Worm (Caenorhabditis elegans): ENCODE measurements around the gene srab-13.

DNA sequence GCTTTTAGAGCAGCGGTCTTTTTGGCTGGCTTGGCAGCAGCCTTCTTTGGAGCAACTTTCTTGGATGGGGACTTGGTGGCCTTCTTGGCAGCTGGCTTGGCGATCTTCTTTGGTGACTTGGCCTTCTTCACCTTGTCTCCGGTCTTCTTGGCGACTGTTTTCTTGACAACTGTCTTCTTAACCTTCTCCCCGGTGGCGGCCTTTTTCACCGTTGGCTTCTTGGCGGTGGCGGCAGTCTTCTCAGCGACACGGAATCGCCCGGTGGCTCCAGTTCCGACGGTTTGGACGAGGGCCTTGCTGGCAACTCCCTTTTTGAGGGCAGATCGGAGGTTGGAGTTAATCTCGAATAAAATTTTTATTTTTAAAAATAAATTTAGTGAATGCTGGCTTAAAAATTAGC is 3.0 kb upstream of the srab-13 start:
- no peak for TF ChIP-seq ama-1 (optimal IDR thresholded peaks at IDR 0.05)
- TF ChIP-seq hmbx-1 (tag; optimal IDR thresholded peaks at IDR 0.05): no peak
- no peak for TF ChIP-seq hnd-1 (tag; optimal IDR thresholded peaks at IDR 0.05)
- no peak for TF ChIP-seq F13C5.2 (tag; optimal IDR thresholded peaks at IDR 0.05)
- TF ChIP-seq flt-1 (GFP tag; IDR thresholded peaks at IDR 0.05): no peak
- no peak for TF ChIP-seq ets-7 (tag; optimal IDR thresholded peaks at IDR 0.05)
- no peak for TF ChIP-seq tbx-37 (GFP tag; conservative IDR thresholded peaks at IDR 0.05)
- TF ChIP-seq scrt-1 (GFP tag; IDR thresholded peaks at IDR 0.05): no peak
- TF ChIP-seq ceh-13 (GFP tag; optimal IDR thresholded peaks at IDR 0.05): no peak
- no peak for TF ChIP-seq hmg-4 (GFP tag; optimal IDR thresholded peaks at IDR 0.05)
- no peak for TF ChIP-seq sea-1 (GFP tag; conservative IDR thresholded peaks at IDR 0.05)
- no peak for TF ChIP-seq pes-1 (GFP tag; IDR thresholded peaks at IDR 0.05)
- TF ChIP-seq B0310.2 (tag; optimal IDR thresholded peaks at IDR 0.05): no peak
- TF ChIP-seq tra-4 (tag; optimal IDR thresholded peaks at IDR 0.05): no peak
